Worm (Caenorhabditis elegans) whole organism, early embryonic: ENCODE data around the gene W09G12.6.

Source experiments
- F13C5.2 ChIP-seq: sonication (generic microtip); optimal IDR thresholded peaks from 2 replicates; lab custom pipeline; 2017; ENCODE audit warnings: mild to moderate bottlenecking, missing genetic modification characterization, inconsistent platforms, missing compliant biosample characterization
- aly-1 ChIP-seq: sonication (generic microtip); optimal IDR thresholded peaks from 2 replicates; lab custom pipeline; 2016; ENCODE audit warnings: missing genetic modification characterization, missing compliant biosample characterization
- ama-1 ChIP-seq: fragments of 150-350 bp; optimal IDR thresholded peaks from 2 replicates; lab custom pipeline; 2014
- ceh-36 ChIP-seq: sonication (generic microtip); optimal IDR thresholded peaks from 2 replicates; lab custom pipeline; 2016; ENCODE audit warnings: missing genetic modification characterization, inconsistent platforms, missing compliant biosample characterization
- hmg-4 ChIP-seq: fragments of 200-800 bp; sonication (Bioruptor generic); optimal IDR thresholded peaks from 2 replicates; lab custom pipeline; 2018; ENCODE audit warnings: mild to moderate bottlenecking, missing genetic modification characterization, missing compliant biosample characterization
- hnd-1 ChIP-seq: sonication (generic microtip); optimal IDR thresholded peaks from 2 replicates; lab custom pipeline; 2016; ENCODE audit warnings: missing genetic modification characterization, missing compliant biosample characterization
- sea-1 ChIP-seq: fragments of 200-800 bp; sonication (Bioruptor generic); conservative IDR thresholded peaks from 2 replicates; pipeline ENCODE4 v1.3.6; 2022; ENCODE audit warnings: missing genetic modification characterization, missing compliant biosample characterization
- tbx-11 ChIP-seq: fragments of 200-800 bp; sonication (Bioruptor generic); IDR thresholded peaks from 2 replicates; pipeline ENCODE4 v1.3.6; 2022; ENCODE audit warnings: missing genetic modification characterization, missing compliant biosample characterization
- tra-4 ChIP-seq: sonication (generic microtip); optimal IDR thresholded peaks from 2 replicates; lab custom pipeline; 2017; ENCODE audit warnings: missing genetic modification characterization, missing compliant biosample characterization

DNA sequence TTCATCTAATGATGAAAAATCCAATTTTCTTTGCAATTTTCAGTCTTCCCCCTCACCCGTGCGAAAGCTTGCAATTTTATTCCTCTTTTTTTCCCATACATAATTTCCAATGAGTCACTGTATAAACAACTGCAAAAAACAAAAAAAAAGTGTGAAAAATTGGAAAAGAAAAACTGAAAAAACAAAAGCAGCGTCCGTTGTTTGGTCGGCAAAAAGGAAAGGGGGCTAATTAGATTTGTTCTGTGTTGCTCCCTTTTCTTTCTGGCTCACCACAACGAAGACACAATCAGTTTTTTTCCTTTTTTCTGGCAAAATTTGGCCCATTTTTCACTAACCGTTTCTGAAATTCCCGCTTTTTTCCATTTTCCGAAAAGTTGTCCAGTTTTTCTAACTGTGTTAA, 19.3 kb upstream of the W09G12.6 start:
- TF ChIP-seq sea-1 (GFP tag; lab: Robert Waterston, UW) (no peak), ama-1 (lab: Kevin White, UChicago) (no peak), tbx-11 (GFP tag; lab: Robert Waterston, UW) (no peak), hnd-1 (tag; lab: Kevin White, UChicago) (no peak), hmg-4 (GFP tag; lab: Kevin White, UChicago) (no peak), ceh-36 (no peak), aly-1 (tag; lab: Kevin White, UChicago) (no peak), F13C5.2 (tag; lab: Kevin White, UChicago) (no peak), tra-4 (tag; lab: Kevin White, UChicago) (no peak)
